Worm (Caenorhabditis elegans) whole organism, young adult: Measurements from ENCODE around the gene C39D10.2.

Experiments
- B0019.2 ChIP-seq: fragments of 200-800 bp; sonication (Bioruptor generic); conservative IDR thresholded peaks from 2 replicates; pipeline ENCODE4 v1.3.6; 2022; ENCODE audit warnings: missing genetic modification reagents, missing genetic modification characterization, missing compliant biosample characterization
- B0035.1 ChIP-seq: sonication (generic microtip); optimal IDR thresholded peaks from 2 replicates; lab custom pipeline; 2016; ENCODE audit warnings: missing genetic modification characterization, mild to moderate bottlenecking, missing compliant biosample characterization, missing genotype, missing genetic modification reagents
- B0261.1 ChIP-seq: sonication (generic microtip); optimal IDR thresholded peaks from 2 replicates; lab custom pipeline; 2016; ENCODE audit warnings: mild to moderate bottlenecking, missing genetic modification characterization, moderate library complexity, missing compliant biosample characterization
- C06A6.2 ChIP-seq: fragments of 200-800 bp; sonication (Bioruptor generic); conservative IDR thresholded peaks from 2 replicates; pipeline ENCODE4 v1.3.6; 2022; ENCODE audit warnings: missing genetic modification characterization, missing compliant biosample characterization
- F49E8.2 ChIP-seq: sonication (generic microtip); optimal IDR thresholded peaks from 3 replicates; lab custom pipeline; 2017; ENCODE audit warnings: missing genetic modification characterization, mild to moderate bottlenecking, missing compliant biosample characterization, antibody characterized with exemption, moderate library complexity; ENCODE audit not compliant: insufficient read depth
- F55B11.4 ChIP-seq: sonication (generic microtip); optimal IDR thresholded peaks from 2 replicates; lab custom pipeline; 2016; ENCODE audit warnings: missing compliant biosample characterization, missing genetic modification characterization, borderline replicate concordance; ENCODE audit not compliant: insufficient read depth
- Y56A3A.18 ChIP-seq: fragments of 200-800 bp; sonication (Bioruptor generic); IDR thresholded peaks from 2 replicates; pipeline ENCODE4 v1.3.6; 2022; ENCODE audit warnings: missing genetic modification reagents, missing genetic modification characterization, missing compliant biosample characterization
- akir-1 ChIP-seq: fragments of 200-800 bp; sonication (Bioruptor generic); optimal IDR thresholded peaks from 2 replicates; lab custom pipeline; 2018; ENCODE audit warnings: mild to moderate bottlenecking, missing genetic modification characterization, moderate library complexity, missing compliant biosample characterization
- ama-1 ChIP-seq, 3 experiments: fragments of 150-350 bp in 1 of 3; sonication (generic microtip) in 2 of 3; optimal IDR thresholded peaks; 2 replicates each; lab custom pipeline; 2014 to 2018; ENCODE audit warnings: missing biosample characterization in 2 of 3, missing genetic modification characterization in 2 of 3, missing genetic modification reagents in 2 of 3
- aptf-3 ChIP-seq: fragments of 200-800 bp; sonication (Bioruptor generic); IDR thresholded peaks from 2 replicates; pipeline ENCODE4 v1.3.6; 2022; ENCODE audit warnings: missing genetic modification characterization, missing compliant biosample characterization
- attf-3 ChIP-seq: fragments of 200-800 bp; sonication (Bioruptor generic); conservative IDR thresholded peaks from 2 replicates; pipeline ENCODE4 v1.3.6; 2022; ENCODE audit warnings: missing genetic modification reagents, missing genetic modification characterization, missing compliant biosample characterization
- cebp-1 ChIP-seq, 2 experiments: fragments of 200-800 bp in 1 of 2; sonication (Bioruptor generic) in 1 of 2; sonication (generic microtip) in 1 of 2; IDR thresholded peaks in 1 of 2; optimal IDR thresholded peaks in 1 of 2; 2 replicates each; pipeline versions ENCODE4 v1.3.6 to Lab custom; 2017 to 2022; ENCODE audit warnings: missing compliant biosample characterization in 2 of 2, missing genetic modification characterization in 2 of 2, mild to moderate bottlenecking in 1 of 2, missing genetic modification reagents in 1 of 2, moderate library complexity in 1 of 2
- ceh-40 ChIP-seq: fragments of 200-800 bp; sonication (Bioruptor generic); IDR thresholded peaks from 2 replicates; pipeline ENCODE4 v1.3.6; 2022; ENCODE audit warnings: missing genetic modification characterization, missing compliant biosample characterization
- ceh-58 ChIP-seq: fragments of 200-800 bp; sonication (Bioruptor generic); IDR thresholded peaks from 2 replicates; pipeline ENCODE4 v1.3.6; 2022; ENCODE audit warnings: missing genetic modification characterization, missing compliant biosample characterization
- dpl-1 ChIP-seq: fragments of 150-350 bp; optimal IDR thresholded peaks from 2 replicates; lab custom pipeline; 2014; ENCODE audit warnings: missing biosample characterization, missing genetic modification reagents, missing genetic modification characterization
- egl-18 ChIP-seq: fragments of 200-800 bp; sonication (Bioruptor generic); IDR thresholded peaks from 2 replicates; pipeline ENCODE4 v1.3.6; 2022; ENCODE audit warnings: missing genetic modification reagents, missing genetic modification characterization, missing compliant biosample characterization
- egrh-3 ChIP-seq: fragments of 200-800 bp; sonication (Bioruptor generic); IDR thresholded peaks from 2 replicates; pipeline ENCODE4 v1.3.6; 2022; ENCODE audit warnings: missing genetic modification reagents, missing genetic modification characterization, missing compliant biosample characterization
- hlh-12 ChIP-seq: sonication (generic microtip); optimal IDR thresholded peaks from 2 replicates; lab custom pipeline; 2016; ENCODE audit warnings: missing genetic modification characterization, missing compliant biosample characterization
- hlh-26 ChIP-seq: fragments of 200-800 bp; sonication (Bioruptor generic); conservative IDR thresholded peaks from 2 replicates; pipeline ENCODE4 v1.3.6; 2022; ENCODE audit warnings: missing genetic modification reagents, missing genetic modification characterization, missing compliant biosample characterization
- hmg-1.2 ChIP-seq: fragments of 200-800 bp; sonication (Bioruptor generic); IDR thresholded peaks from 2 replicates; pipeline ENCODE4 v1.3.6; 2022; ENCODE audit warnings: missing genetic modification reagents, missing genetic modification characterization, missing compliant biosample characterization
- hrde-1 ChIP-seq: sonication (generic microtip); optimal IDR thresholded peaks from 2 replicates; lab custom pipeline; 2016; ENCODE audit warnings: missing genetic modification characterization, mild to moderate bottlenecking, missing compliant biosample characterization, moderate library complexity, missing genotype, missing genetic modification reagents, borderline replicate concordance
- lag-1 ChIP-seq: fragments of 200-800 bp; sonication (Bioruptor generic); IDR thresholded peaks from 2 replicates; pipeline ENCODE4 v1.3.6; 2022; ENCODE audit warnings: missing genetic modification reagents, missing genetic modification characterization, missing compliant biosample characterization
- let-526 ChIP-seq: fragments of 200-800 bp; sonication (Bioruptor generic); IDR thresholded peaks from 2 replicates; pipeline ENCODE4 v1.3.6; 2022; ENCODE audit warnings: missing genetic modification reagents, missing genetic modification characterization, missing compliant biosample characterization
- lin-35 ChIP-seq, 3 experiments: fragments of 150-350 bp in 2 of 3; sonication (generic microtip) in 1 of 3; optimal IDR thresholded peaks; 2 replicates each; lab custom pipeline; 2014 to 2018; ENCODE audit warnings: missing biosample characterization in 3 of 3, missing genetic modification characterization in 3 of 3, missing genetic modification reagents in 3 of 3
- lin-40 ChIP-seq: sonication (generic microtip); optimal IDR thresholded peaks from 2 replicates; lab custom pipeline; 2016; ENCODE audit warnings: missing genetic modification characterization, mild to moderate bottlenecking, missing compliant biosample characterization, missing genotype, missing genetic modification reagents
- lsl-1 ChIP-seq: fragments of 200-800 bp; sonication (Bioruptor generic); optimal IDR thresholded peaks from 2 replicates; lab custom pipeline; 2018; ENCODE audit warnings: mild to moderate bottlenecking, missing genetic modification characterization, moderate library complexity, missing compliant biosample characterization
- lsy-27 ChIP-seq: sonication (generic microtip); optimal IDR thresholded peaks from 2 replicates; lab custom pipeline; 2017; ENCODE audit warnings: missing genetic modification characterization, mild to moderate bottlenecking, missing compliant biosample characterization, antibody characterized with exemption, missing genotype, borderline replicate concordance; ENCODE audit not compliant: insufficient read depth
- madf-10 ChIP-seq: sonication (generic microtip); optimal IDR thresholded peaks from 2 replicates; lab custom pipeline; 2016; ENCODE audit warnings: mild to moderate bottlenecking, missing genetic modification characterization, missing compliant biosample characterization
- mcd-1 ChIP-seq: fragments of 200-800 bp; sonication (Bioruptor generic); IDR thresholded peaks from 2 replicates; pipeline ENCODE4 v1.3.6; 2022; ENCODE audit warnings: missing genetic modification reagents, missing genetic modification characterization, missing compliant biosample characterization
- nfya-1 ChIP-seq: sonication (generic microtip); optimal IDR thresholded peaks from 2 replicates; lab custom pipeline; 2017; ENCODE audit warnings: antibody characterized with exemption, missing compliant biosample characterization, missing genetic modification characterization, borderline replicate concordance; ENCODE audit not compliant: insufficient read depth
- nhr-179 ChIP-seq: sonication (generic microtip); optimal IDR thresholded peaks from 2 replicates; lab custom pipeline; 2016; ENCODE audit warnings: mild to moderate bottlenecking, missing genetic modification characterization, missing compliant biosample characterization
- nhr-27 ChIP-seq: fragments of 200-800 bp; sonication (Bioruptor generic); optimal IDR thresholded peaks from 2 replicates; lab custom pipeline; 2018; ENCODE audit warnings: mild to moderate bottlenecking, missing genetic modification characterization, moderate library complexity, missing compliant biosample characterization
- rcor-1 ChIP-seq: fragments of 200-800 bp; sonication (Bioruptor generic); IDR thresholded peaks from 2 replicates; pipeline ENCODE4 v1.3.6; 2022; ENCODE audit warnings: missing genetic modification reagents, missing genetic modification characterization, missing compliant biosample characterization
- rec-8 ChIP-seq, 2 experiments: sonication (generic microtip); optimal IDR thresholded peaks; 2 replicates each; lab custom pipeline; 2016; ENCODE audit warnings: mild to moderate bottlenecking in 2 of 2, missing genetic modification characterization in 2 of 2, missing genetic modification reagents in 2 of 2, missing genotype in 2 of 2, missing biosample characterization in 1 of 2, missing compliant biosample characterization in 1 of 2, moderate library complexity in 1 of 2
- rpc-1 ChIP-seq, 2 experiments: fragments of 150-350 bp in 1 of 2; sonication (generic microtip) in 1 of 2; optimal IDR thresholded peaks; 2 replicates each; lab custom pipeline; 2014 to 2018; ENCODE audit warnings: missing biosample characterization in 1 of 2, missing genetic modification characterization in 1 of 2, missing genetic modification reagents in 1 of 2, missing genotype in 1 of 2
- snpc-1.1 ChIP-seq: sonication (generic microtip); optimal IDR thresholded peaks from 2 replicates; lab custom pipeline; 2017; ENCODE audit warnings: missing genetic modification characterization, mild to moderate bottlenecking, missing compliant biosample characterization, antibody characterized with exemption, moderate library complexity, missing genotype, missing genetic modification reagents; ENCODE audit not compliant: insufficient read depth
- somi-1 ChIP-seq: fragments of 200-800 bp; sonication (Bioruptor generic); optimal IDR thresholded peaks from 2 replicates; lab custom pipeline; 2018; ENCODE audit warnings: mild to moderate bottlenecking, missing genetic modification characterization, missing compliant biosample characterization
- unc-130 ChIP-seq: sonication (generic microtip); optimal IDR thresholded peaks from 2 replicates; lab custom pipeline; 2016; ENCODE audit warnings: missing genetic modification reagents, missing genetic modification characterization, missing compliant biosample characterization
- unc-62 ChIP-seq: fragments of 150-350 bp; optimal IDR thresholded peaks from 2 replicates; lab custom pipeline; 2014; ENCODE audit warnings: missing biosample characterization, missing genetic modification reagents, missing genetic modification characterization
- zfh-2 ChIP-seq: fragments of 200-800 bp; sonication (Bioruptor generic); conservative IDR thresholded peaks from 2 replicates; pipeline ENCODE4 v1.3.6; 2022; ENCODE audit warnings: missing genetic modification reagents, missing genetic modification characterization, missing compliant biosample characterization

C39D10.2 gene

DNA sequence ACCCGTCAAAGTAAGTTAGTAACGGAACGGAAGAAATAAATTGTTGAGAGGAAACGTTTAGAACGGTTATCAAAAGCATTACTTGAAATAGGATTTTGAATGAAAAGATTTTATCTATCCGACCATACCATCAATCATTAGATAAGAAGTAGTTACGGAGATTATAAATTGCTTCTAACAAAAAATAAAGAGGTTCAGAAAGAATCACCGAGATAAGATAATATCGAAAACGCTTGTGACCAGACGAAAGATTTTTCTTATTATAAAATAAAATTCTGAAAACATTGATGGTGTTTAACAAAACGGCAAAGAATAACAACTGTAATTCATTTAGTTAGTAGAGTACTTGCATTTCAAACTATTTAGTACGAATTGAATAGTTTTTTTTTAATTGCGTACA is 8.2 kb upstream of the C39D10.2 start, which contains the start of gene C39D10.8:
Gene C39D10.8 (minus strand): TSS at position 101 of the 400 bp plus-strand sequence.
- TF ChIP-seq unc-62 (no peak), let-526 (no peak), C06A6.2 (GFP tag; lab: Robert Waterston, UW) (no peak), lin-40 (peak; percentile 1)

DNA sequence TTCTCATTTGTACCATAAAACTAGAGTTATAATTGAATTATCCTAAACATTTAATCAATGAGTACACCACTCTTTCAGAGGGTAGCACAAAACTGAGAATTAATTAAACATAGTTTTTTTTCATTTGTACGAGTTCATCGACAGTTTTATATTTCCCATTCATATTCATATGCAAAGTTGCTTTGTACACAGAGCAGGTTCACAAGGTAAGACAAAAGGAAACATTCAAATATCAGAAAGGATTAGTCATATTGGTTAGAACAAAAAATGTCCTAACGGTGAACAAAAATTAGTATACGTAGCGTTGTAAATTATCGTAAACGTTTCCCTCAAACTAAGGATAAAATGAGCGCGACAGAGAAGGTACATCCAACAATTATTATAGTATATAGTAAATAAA is 7.7 kb upstream of the C39D10.2 start:
- TF ChIP-seq unc-130 = no peak
- no peak for TF ChIP-seq rpc-1 (optimal IDR thresholded peaks at IDR 0.05; lab: Kevin White, UChicago)
- TF ChIP-seq rpc-1 (tag; optimal IDR thresholded peaks at IDR 0.05; lab: Kevin White, UChicago) = no peak
- no peak for TF ChIP-seq Y56A3A.18 (GFP tag; lab: Robert Waterston, UW)
- no peak for TF ChIP-seq lsy-27
- TF ChIP-seq somi-1 = no peak
- no peak for TF ChIP-seq hmg-1.2
- no peak for TF ChIP-seq rcor-1 (GFP tag; lab: Robert Waterston, UW)
- TF ChIP-seq ceh-58 (GFP tag; lab: Robert Waterston, UW) = no peak
- TF ChIP-seq B0261.1 (tag; lab: Kevin White, UChicago) = no peak
- no peak for TF ChIP-seq cebp-1 (GFP tag; IDR thresholded peaks at IDR 0.05; lab: Robert Waterston, UW)
- TF ChIP-seq cebp-1 (tag; optimal IDR thresholded peaks at IDR 0.05; lab: Kevin White, UChicago) = no peak
- no peak for TF ChIP-seq lsl-1 (GFP tag; lab: Kevin White, UChicago)
- no peak for TF ChIP-seq snpc-1.1 (tag; lab: Kevin White, UChicago)
- no peak for TF ChIP-seq lag-1 (GFP tag; lab: Robert Waterston, UW)
- TF ChIP-seq nfya-1 (tag; lab: Kevin White, UChicago) = no peak
- TF ChIP-seq ceh-40 (GFP tag; lab: Robert Waterston, UW) = no peak
- TF ChIP-seq nhr-27 = no peak
- TF ChIP-seq lin-35 (GFP tag; optimal IDR thresholded peaks at IDR 0.05; lab: Kevin White, UChicago) = no peak
- TF ChIP-seq hlh-12 (tag; lab: Kevin White, UChicago) = no peak
- TF ChIP-seq egrh-3 = no peak
- TF ChIP-seq egl-18 (GFP tag; lab: Robert Waterston, UW) = no peak
- TF ChIP-seq, all 124 proteins: peak for 0

DNA sequence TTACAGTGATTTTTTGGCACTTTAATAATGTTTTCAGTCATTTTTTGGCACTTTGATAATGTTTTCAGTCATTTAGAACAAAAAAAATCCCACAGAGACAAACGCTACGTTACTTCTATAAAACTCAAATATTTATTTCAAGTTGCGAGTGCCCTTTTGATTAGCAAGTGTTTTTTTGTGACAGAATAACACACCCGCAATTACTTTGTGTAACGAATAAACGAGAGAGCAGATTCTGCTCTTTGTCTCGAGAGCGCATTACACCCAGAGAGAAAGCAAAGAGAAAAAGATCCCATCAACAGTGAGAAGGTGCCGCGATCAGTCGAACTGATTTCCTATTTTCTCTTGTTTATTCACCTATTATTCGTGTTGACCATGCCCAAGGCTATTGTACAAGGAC is 5.0 kb upstream of the C39D10.2 start, which contains the start of gene pcyt-2.2:
Gene pcyt-2.2 (plus strand): TSS at position 301 of the 400 bp plus-strand sequence.
- no peak for TF ChIP-seq dpl-1 (GFP tag; lab: Kevin White, UChicago)
- no peak for TF ChIP-seq B0019.2 (GFP tag; lab: Robert Waterston, UW)
- no peak for TF ChIP-seq nhr-179
- TF ChIP-seq mcd-1 (GFP tag; lab: Robert Waterston, UW) = no peak
- no peak for TF ChIP-seq ama-1 (optimal IDR thresholded peaks at IDR 0.05; lab: Kevin White, UChicago)
- no peak for TF ChIP-seq ama-1 (GFP tag; optimal IDR thresholded peaks at IDR 0.05; lab: Kevin White, UChicago)
- no peak for TF ChIP-seq hrde-1 (tag; lab: Kevin White, UChicago)
- TF ChIP-seq zfh-2 (GFP tag; lab: Robert Waterston, UW) = no peak
- TF ChIP-seq F49E8.2 (tag; lab: Kevin White, UChicago) = no peak
- no peak for TF ChIP-seq akir-1 (GFP tag; lab: Kevin White, UChicago)
- TF ChIP-seq rec-8 (tag; optimal IDR thresholded peaks at IDR 0.05; lab: Kevin White, UChicago) = no peak
- no peak for TF ChIP-seq rcor-1 (GFP tag; lab: Robert Waterston, UW)
- no peak for TF ChIP-seq attf-3 (GFP tag; lab: Robert Waterston, UW)
- TF ChIP-seq hlh-26 (GFP tag; lab: Robert Waterston, UW) = no peak
- TF ChIP-seq F55B11.4 = no peak
- no peak for TF ChIP-seq B0035.1 (tag; lab: Kevin White, UChicago)
- TF ChIP-seq madf-10 (tag; lab: Kevin White, UChicago) = no peak
- TF ChIP-seq aptf-3 = no peak
- TF ChIP-seq, all 124 proteins: peak for 0
